Worm (Caenorhabditis elegans) whole organism, L3 larva: ENCODE results near the gene Y53G8B.2.

Source experiments
- ZK546.5 ChIP-seq: sonication (generic microtip); optimal IDR thresholded peaks from 2 replicates; lab custom pipeline; 2017; ENCODE audit warnings: missing biosample characterization, missing genetic modification characterization
- aly-2 ChIP-seq: fragments of 150-350 bp; optimal IDR thresholded peaks from 2 replicates; lab custom pipeline; 2014; ENCODE audit warnings: missing biosample characterization, missing genetic modification characterization
- ama-1 ChIP-seq: fragments of 150-350 bp; optimal IDR thresholded peaks from 2 replicates; lab custom pipeline; 2018
- ceh-16 ChIP-seq: sonication (generic microtip); optimal IDR thresholded peaks from 2 replicates; lab custom pipeline; 2017; ENCODE audit warnings: missing biosample characterization, missing genetic modification characterization
- ceh-28 ChIP-seq: fragments of 150-350 bp; optimal IDR thresholded peaks from 2 replicates; lab custom pipeline; 2014; ENCODE audit warnings: missing biosample characterization, missing genetic modification reagents, missing genetic modification characterization
- ceh-82 ChIP-seq: fragments of 150-350 bp; optimal IDR thresholded peaks from 2 replicates; lab custom pipeline; 2014; ENCODE audit warnings: missing biosample characterization, missing genetic modification characterization
- ceh-9 ChIP-seq: sonication (generic microtip); optimal IDR thresholded peaks from 2 replicates; lab custom pipeline; 2018; ENCODE audit warnings: missing biosample characterization, missing genetic modification characterization
- daf-12 ChIP-seq: fragments of 150-350 bp; optimal IDR thresholded peaks from 2 replicates; lab custom pipeline; 2014; ENCODE audit warnings: missing biosample characterization, missing genetic modification reagents, missing genetic modification characterization
- egl-27 ChIP-seq: sonication (generic microtip); optimal IDR thresholded peaks from 4 replicates; lab custom pipeline; 2017; ENCODE audit warnings: missing biosample characterization, missing genetic modification reagents, missing genetic modification characterization
- elt-1 ChIP-seq: fragments of 150-350 bp; optimal IDR thresholded peaks from 2 replicates; lab custom pipeline; 2014; ENCODE audit warnings: missing biosample characterization, missing genetic modification characterization
- elt-2 ChIP-seq: sonication (generic microtip); optimal IDR thresholded peaks from 2 replicates; lab custom pipeline; 2016; ENCODE audit warnings: missing genetic modification reagents, mild to moderate bottlenecking, missing genetic modification characterization, missing compliant biosample characterization
- elt-3 ChIP-seq, 3 experiments: fragments of 150-350 bp in 1 of 3; sonication (generic microtip) in 2 of 3; optimal IDR thresholded peaks; 2 replicates in 2 of 3; 4 replicates in 1 of 3; lab custom pipeline; 2014 to 2017; ENCODE audit warnings: missing biosample characterization in 3 of 3, missing genetic modification characterization in 3 of 3
- fkh-10 ChIP-seq: sonication (generic microtip); optimal IDR thresholded peaks from 2 replicates; lab custom pipeline; 2017; ENCODE audit warnings: missing biosample characterization, missing genetic modification reagents, missing genetic modification characterization
- fos-1 ChIP-seq: fragments of 150-350 bp; optimal IDR thresholded peaks from 2 replicates; lab custom pipeline; 2014; ENCODE audit warnings: missing biosample characterization, missing genetic modification characterization
- hmg-11 ChIP-seq: sonication (generic microtip); optimal IDR thresholded peaks from 2 replicates; lab custom pipeline; 2016; ENCODE audit warnings: missing genetic modification characterization, missing compliant biosample characterization
- jun-1 ChIP-seq: fragments of 150-350 bp; optimal IDR thresholded peaks from 2 replicates; lab custom pipeline; 2014; ENCODE audit warnings: missing biosample characterization, missing genetic modification reagents, missing genetic modification characterization
- lsy-12 ChIP-seq: sonication (generic microtip); optimal IDR thresholded peaks from 2 replicates; lab custom pipeline; 2016; ENCODE audit warnings: mild to moderate bottlenecking, missing genetic modification characterization, missing compliant biosample characterization
- mdl-1 ChIP-seq: fragments of 150-350 bp; optimal IDR thresholded peaks from 2 replicates; lab custom pipeline; 2014; ENCODE audit warnings: missing biosample characterization, missing genetic modification characterization
- nfya-1 ChIP-seq: sonication (generic microtip); optimal IDR thresholded peaks from 2 replicates; lab custom pipeline; 2017; ENCODE audit warnings: missing genetic modification characterization, mild to moderate bottlenecking, missing compliant biosample characterization, antibody characterized with exemption, moderate library complexity; ENCODE audit not compliant: insufficient read depth
- nhr-11 ChIP-seq: fragments of 150-350 bp; optimal IDR thresholded peaks from 2 replicates; lab custom pipeline; 2014; ENCODE audit warnings: missing biosample characterization, missing genetic modification characterization
- nhr-23 ChIP-seq: fragments of 150-350 bp; optimal IDR thresholded peaks from 2 replicates; lab custom pipeline; 2014; ENCODE audit warnings: missing biosample characterization, missing genetic modification reagents, missing genetic modification characterization
- nhr-25 ChIP-seq: sonication (generic microtip); optimal IDR thresholded peaks from 2 replicates; lab custom pipeline; 2017; ENCODE audit warnings: missing biosample characterization, missing genetic modification characterization
- nhr-28 ChIP-seq: fragments of 150-350 bp; optimal IDR thresholded peaks from 2 replicates; lab custom pipeline; 2014; ENCODE audit warnings: missing biosample characterization, missing genetic modification characterization
- nhr-43 ChIP-seq: sonication (generic microtip); optimal IDR thresholded peaks from 2 replicates; lab custom pipeline; 2016; ENCODE audit warnings: mild to moderate bottlenecking, missing genetic modification characterization, missing compliant biosample characterization; ENCODE audit not compliant: poor library complexity, severe bottlenecking
- nhr-67 ChIP-seq: fragments of 150-350 bp; optimal IDR thresholded peaks from 2 replicates; lab custom pipeline; 2014; ENCODE audit warnings: missing biosample characterization, missing genetic modification characterization
- nhr-77 ChIP-seq: fragments of 150-350 bp; optimal IDR thresholded peaks from 2 replicates; lab custom pipeline; 2014; ENCODE audit warnings: missing biosample characterization, missing genetic modification characterization
- pqm-1 ChIP-seq: fragments of 150-350 bp; optimal IDR thresholded peaks from 2 replicates; lab custom pipeline; 2017; ENCODE audit warnings: missing biosample characterization, missing genetic modification characterization, inconsistent platforms
- sea-2 ChIP-seq: fragments of 150-350 bp; sonication (generic microtip); optimal IDR thresholded peaks from 4 replicates; lab custom pipeline; 2014; ENCODE audit warnings: missing biosample characterization, missing genetic modification reagents, missing genetic modification characterization
- skn-1 ChIP-seq: fragments of 150-350 bp; optimal IDR thresholded peaks from 2 replicates; lab custom pipeline; 2014; ENCODE audit warnings: missing biosample characterization, missing genetic modification characterization
- snpc-4 ChIP-seq: fragments of 150-350 bp; optimal IDR thresholded peaks from 2 replicates; lab custom pipeline; 2014; ENCODE audit warnings: missing biosample characterization, missing genetic modification characterization
- tbx-2 ChIP-seq: sonication (generic microtip); optimal IDR thresholded peaks from 2 replicates; lab custom pipeline; 2016; ENCODE audit warnings: mild to moderate bottlenecking, missing genetic modification characterization, missing compliant biosample characterization
- unc-39 ChIP-seq: sonication (generic microtip); optimal IDR thresholded peaks from 4 replicates; lab custom pipeline; 2017; ENCODE audit warnings: missing biosample characterization, missing genetic modification characterization
- zag-1 ChIP-seq: fragments of 150-350 bp; optimal IDR thresholded peaks from 2 replicates; lab custom pipeline; 2014; ENCODE audit warnings: missing biosample characterization, missing genetic modification characterization
- ztf-11 ChIP-seq: fragments of 150-350 bp; optimal IDR thresholded peaks from 2 replicates; lab custom pipeline; 2014; ENCODE audit warnings: missing biosample characterization, missing genetic modification characterization
- ztf-4 ChIP-seq: fragments of 150-350 bp; optimal IDR thresholded peaks from 2 replicates; lab custom pipeline; 2014; ENCODE audit warnings: missing biosample characterization, missing genetic modification characterization

Y53G8B.2 gene

ce11 chrIII:3103905-3104360 is at the start of gene Y53G8B.2:
Gene Y53G8B.2 (minus strand): TSS chrIII:3103955.
- no peak for TF ChIP-seq nhr-28 (tag; lab: Kevin White, UChicago)
- no peak for TF ChIP-seq elt-3 (tag; optimal IDR thresholded peaks at IDR 0.05; lab: Kevin White, UChicago)
- no peak for TF ChIP-seq nhr-11 (tag; lab: Kevin White, UChicago)
- no peak for TF ChIP-seq jun-1 (tag; lab: Kevin White, UChicago)
- TF ChIP-seq ceh-16 (tag; lab: Kevin White, UChicago) = no peak
- no peak for TF ChIP-seq lsy-12 (tag; lab: Kevin White, UChicago)
- no peak for TF ChIP-seq ztf-11 (tag; lab: Kevin White, UChicago)
- no peak for TF ChIP-seq zag-1 (tag; lab: Kevin White, UChicago)
- TF ChIP-seq ztf-4 (tag; lab: Kevin White, UChicago) = no peak
- TF ChIP-seq ceh-82 (tag; lab: Kevin White, UChicago) = no peak

- no peak for TF ChIP-seq jun-1 (tag; lab: Kevin White, UChicago)
- TF ChIP-seq skn-1 (tag; lab: Kevin White, UChicago) = no peak
- no peak for TF ChIP-seq ceh-82 (tag; lab: Kevin White, UChicago)
- TF ChIP-seq tbx-2 (tag; lab: Kevin White, UChicago) = no peak
- TF ChIP-seq, all 47 proteins: peak for 0
Observed at ce11 chrIII:3152848-3153247, 49.1 kb upstream of the Y53G8B.2 start, which contains the start of gene C44B11.6. Gene C44B11.6 (plus strand): TSS chrIII:3153148.

ce11 chrIII:3143657-3144056 is 39.9 kb upstream of the Y53G8B.2 start, which contains the start of gene C44B11.4:
Gene C44B11.4 (minus strand): TSS chrIII:3143757.
- TF ChIP-seq nhr-25 (no peak), ztf-4 (tag; lab: Kevin White, UChicago) (no peak), elt-1 (no peak), elt-2 (tag; lab: Kevin White, UChicago) (no peak), sea-2 (GFP tag; lab: Kevin White, UChicago) (no peak), tbx-2 (tag; lab: Kevin White, UChicago) (no peak), fkh-10 (no peak), pqm-1 (tag; lab: Kevin White, UChicago) (no peak), nhr-43 (tag; lab: Kevin White, UChicago) (no peak), ZK546.5 (tag; lab: Kevin White, UChicago) (no peak), egl-27 (tag; lab: Kevin White, UChicago) (no peak), nfya-1 (tag; lab: Kevin White, UChicago) (no peak), ceh-9 (no peak), ama-1 (lab: Kevin White, UChicago) (no peak), nhr-77 (no peak), mdl-1 (tag; lab: Kevin White, UChicago) (no peak), daf-12 (no peak), fos-1 (no peak), nhr-28 (tag; lab: Kevin White, UChicago) (no peak), zag-1 (tag; lab: Kevin White, UChicago) (no peak)

ce11 chrIII:3142078-3142477 is 38.3 kb upstream of the Y53G8B.2 start:
- TF ChIP-seq ceh-28 (tag; lab: Kevin White, UChicago) = peak; percentile 81
- TF ChIP-seq egl-27 (tag; lab: Kevin White, UChicago) = no peak

ce11 chrIII:3140227-3140626 is 36.5 kb upstream of the Y53G8B.2 start:
- no peak for TF ChIP-seq daf-12
- TF ChIP-seq hmg-11 (tag; lab: Kevin White, UChicago) = no peak
- no peak for TF ChIP-seq fos-1
- no peak for TF ChIP-seq nhr-25
- no peak for TF ChIP-seq nhr-67 (tag; lab: Kevin White, UChicago)
- no peak for TF ChIP-seq pqm-1 (tag; lab: Kevin White, UChicago)
- TF ChIP-seq aly-2 (tag; lab: Kevin White, UChicago) = no peak
- TF ChIP-seq ama-1 (lab: Kevin White, UChicago) = no peak
- no peak for TF ChIP-seq tbx-2 (tag; lab: Kevin White, UChicago)

- TF ChIP-seq daf-12 (no peak), hmg-11 (tag; lab: Kevin White, UChicago) (peak; percentile 19), mdl-1 (tag; lab: Kevin White, UChicago) (no peak), nfya-1 (tag; lab: Kevin White, UChicago) (peak; percentile 58), elt-2 (tag; lab: Kevin White, UChicago) (no peak), fkh-10 (no peak), nhr-77 (no peak), nhr-23 (no peak), jun-1 (tag; lab: Kevin White, UChicago) (no peak), nhr-11 (tag; lab: Kevin White, UChicago) (no peak), unc-39 (tag; lab: Kevin White, UChicago) (no peak), skn-1 (tag; lab: Kevin White, UChicago) (no peak), snpc-4 (tag; lab: Kevin White, UChicago) (no peak)
Observed at ce11 chrIII:3139144-3139543, 35.4 kb upstream of the Y53G8B.2 start, which contains the start of gene mec-12. Gene mec-12 (minus strand): TSS chrIII:3139234.
